Fruit fly (Drosophila melanogaster): ENCODE measurements around the gene CG45065.
A peak's percentile ranks its signal among the peaks of the same experiment; 100 is the strongest.

The CG45065 gene

DNA sequence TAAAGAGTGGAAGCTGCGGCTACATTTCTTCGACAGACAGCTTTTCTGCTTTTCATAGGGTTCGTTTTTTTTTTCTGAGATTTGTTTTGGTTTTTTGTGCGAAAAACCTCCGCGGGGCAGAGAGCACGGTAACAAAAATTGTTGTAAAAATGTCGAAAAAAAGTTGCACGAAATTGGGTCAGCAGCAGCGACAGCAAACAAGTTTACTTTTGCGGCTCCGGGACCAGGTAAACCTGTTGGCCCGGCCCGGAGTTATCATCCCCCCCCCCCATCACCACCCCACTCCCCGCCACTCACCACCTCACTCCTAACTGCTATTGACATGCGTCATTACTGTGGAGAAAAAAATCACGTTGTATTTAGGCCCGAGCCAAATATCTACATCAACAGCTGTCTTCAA lies 14.0 kb downstream of the CG45065 start:
- TF ChIP-seq Ets98B (GFP tag; IDR thresholded peaks at IDR 0.05) (peak; percentile 45; the same call in 1 of the 2 replicates), CG4496 (GFP tag; IDR thresholded peaks at IDR 0.05) (peak; percentile 60; the same call in 1 of the 3 replicates), CG13204 (GFP tag; optimal IDR thresholded peaks at IDR 0.05) (no peak), CG12605 (GFP tag; IDR thresholded peaks at IDR 0.05) (no peak), Pif1B (GFP tag; optimal IDR thresholded peaks at IDR 0.05) (no peak)

dm6 chrX:14866911-14867310 lies 15.5 kb downstream of the CG45065 start:
- TF ChIP-seq Snoo (tag; optimal IDR thresholded peaks at IDR 0.05) (no peak), rn (GFP tag; IDR thresholded peaks at IDR 0.05) (no peak), CG13204 (GFP tag; optimal IDR thresholded peaks at IDR 0.05) (no peak), CG32121 (GFP tag; IDR thresholded peaks at IDR 0.05) (no peak), CG17806 (tag; optimal IDR thresholded peaks at IDR 0.05) (no peak), Pif1B (GFP tag; optimal IDR thresholded peaks at IDR 0.05) (no peak), gl (tag; optimal IDR thresholded peaks at IDR 0.05) (no peak), CG10348 (GFP tag; IDR thresholded peaks at IDR 0.05) (no peak), CG9948 (tag; optimal IDR thresholded peaks at IDR 0.05) (no peak), CG14655 (GFP tag; optimal IDR thresholded peaks at IDR 0.05) (no peak), CG8159 (tag; optimal IDR thresholded peaks at IDR 0.05) (no peak)

- TF ChIP-seq CG17806 (tag; optimal IDR thresholded peaks at IDR 0.05): no peak
- TF ChIP-seq CG9948 (tag; optimal IDR thresholded peaks at IDR 0.05): no peak
- no peak for TF ChIP-seq D1 (tag; optimal IDR thresholded peaks at IDR 0.05)
- TF ChIP-seq Pif1B (GFP tag; optimal IDR thresholded peaks at IDR 0.05): no peak
- no peak for TF ChIP-seq rn (GFP tag; IDR thresholded peaks at IDR 0.05)
Observed at dm6 chrX:14862494-14862893, 19.9 kb downstream of the CG45065 start.

DNA sequence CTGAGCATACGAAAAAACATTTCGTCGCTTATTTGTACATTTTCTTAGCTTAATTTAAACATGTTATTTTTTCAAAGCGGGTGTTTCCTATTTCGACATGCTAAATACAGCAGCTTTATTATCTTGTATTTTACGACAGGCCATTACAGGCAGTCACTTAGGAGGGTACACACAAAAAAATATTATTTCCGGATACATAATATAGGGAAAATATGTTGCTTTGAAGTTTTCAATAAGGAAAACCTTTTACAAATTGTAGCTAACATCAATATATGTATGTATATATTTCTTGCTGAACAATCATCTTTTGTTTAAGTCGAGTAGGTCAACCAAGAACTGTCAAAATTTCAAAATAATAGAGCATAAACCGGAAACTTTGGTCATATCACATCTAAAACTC lies 23.4 kb downstream of the CG45065 start, which contains the start of gene CG46399:
TSS of gene CG46399 (plus strand) at position 301 of the 400 bp plus-strand sequence.
- TF ChIP-seq CG15710 (tag; optimal IDR thresholded peaks at IDR 0.05) (no peak), rn (GFP tag; IDR thresholded peaks at IDR 0.05) (no peak), CG34367 (tag; optimal IDR thresholded peaks at IDR 0.05) (no peak)

DNA sequence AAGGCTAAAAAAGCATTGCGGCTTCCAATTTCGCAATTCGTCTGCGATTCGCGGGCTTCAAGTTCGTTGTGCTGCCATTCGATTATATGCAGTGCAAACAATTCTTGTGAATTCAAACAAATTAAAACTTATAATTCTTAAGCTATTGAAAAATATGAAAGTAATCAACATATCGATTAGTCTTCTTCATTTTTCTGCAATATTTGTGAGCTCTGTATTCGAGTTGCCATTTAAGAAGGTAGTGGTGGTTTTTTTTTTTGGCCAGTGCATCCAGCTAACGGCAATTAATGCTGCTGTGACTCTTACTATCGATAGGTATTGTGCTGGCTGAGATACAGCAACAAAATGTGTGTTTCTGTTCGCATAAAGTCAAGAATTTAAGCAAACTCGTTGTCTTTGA lies 24.5 kb downstream of the CG45065 start:
- TF ChIP-seq D1 (tag; optimal IDR thresholded peaks at IDR 0.05) (no peak), CG4496 (GFP tag; IDR thresholded peaks at IDR 0.05) (peak; percentile 61; the same call in 2 of the 3 replicates), fd96Ca (GFP tag; IDR thresholded peaks at IDR 0.05) (peak; percentile 46; the same call in 1 of the 3 replicates), CG32121 (GFP tag; IDR thresholded peaks at IDR 0.05) (peak; percentile 77)

- TF ChIP-seq CG17806 (tag; optimal IDR thresholded peaks at IDR 0.05) (no peak), Pif1A (GFP tag; optimal IDR thresholded peaks at IDR 0.05) (no peak), CG4496 (GFP tag; IDR thresholded peaks at IDR 0.05) (no peak), CG10348 (GFP tag; IDR thresholded peaks at IDR 0.05) (no peak), CG13204 (GFP tag; optimal IDR thresholded peaks at IDR 0.05) (no peak), D1 (tag; optimal IDR thresholded peaks at IDR 0.05) (no peak), CG8159 (tag; optimal IDR thresholded peaks at IDR 0.05) (no peak), CG34367 (tag; optimal IDR thresholded peaks at IDR 0.05) (no peak), CG12605 (GFP tag; IDR thresholded peaks at IDR 0.05) (no peak), fd96Ca (GFP tag; IDR thresholded peaks at IDR 0.05) (no peak)
Observed at dm6 chrX:14856261-14856660, 26.1 kb downstream of the CG45065 start, which contains the start of gene CG9519. Gene CG9519 (minus strand): TSS chrX:14856361.

DNA sequence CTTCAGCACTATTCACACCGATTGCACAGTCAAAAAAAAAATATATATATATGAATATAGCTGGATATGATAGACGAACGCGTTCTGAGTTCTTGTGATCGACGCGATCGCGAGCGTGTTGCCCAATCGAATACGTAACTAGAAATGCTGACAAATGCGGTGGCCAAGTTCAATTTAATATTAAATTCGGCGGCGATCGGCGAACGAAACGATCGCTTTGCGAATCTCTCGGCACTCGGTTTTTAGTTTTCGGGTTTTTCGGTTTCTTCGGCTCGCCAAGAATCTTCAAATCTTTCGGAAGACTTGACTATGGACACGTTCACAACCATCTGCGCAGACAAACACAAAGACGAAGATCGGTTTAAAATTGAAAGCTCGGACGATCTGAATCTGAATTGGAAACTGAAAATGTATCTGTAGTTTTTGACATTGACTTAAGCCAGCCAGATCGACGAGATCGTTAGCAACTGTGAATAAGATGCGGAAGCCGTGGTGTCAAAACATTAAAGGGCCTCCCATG lies 29.2 kb downstream of the CG45065 start, which contains the start of gene CG9521:
TSS of gene CG9521 (minus strand) at position 117 of the 520 bp plus-strand sequence.
- TF ChIP-seq CG34367 (tag; optimal IDR thresholded peaks at IDR 0.05) (no peak), D1 (tag; optimal IDR thresholded peaks at IDR 0.05) (no peak), Ets98B (GFP tag; IDR thresholded peaks at IDR 0.05) (no peak), CG13204 (GFP tag; optimal IDR thresholded peaks at IDR 0.05) (no peak), rn (GFP tag; IDR thresholded peaks at IDR 0.05) (no peak), Snoo (tag; optimal IDR thresholded peaks at IDR 0.05) (no peak), gl (tag; optimal IDR thresholded peaks at IDR 0.05) (no peak), Pif1B (GFP tag; optimal IDR thresholded peaks at IDR 0.05) (no peak), CG17806 (tag; optimal IDR thresholded peaks at IDR 0.05) (no peak), CG8301 (tag; optimal IDR thresholded peaks at IDR 0.05) (no peak), CG9948 (tag; optimal IDR thresholded peaks at IDR 0.05) (no peak)

DNA sequence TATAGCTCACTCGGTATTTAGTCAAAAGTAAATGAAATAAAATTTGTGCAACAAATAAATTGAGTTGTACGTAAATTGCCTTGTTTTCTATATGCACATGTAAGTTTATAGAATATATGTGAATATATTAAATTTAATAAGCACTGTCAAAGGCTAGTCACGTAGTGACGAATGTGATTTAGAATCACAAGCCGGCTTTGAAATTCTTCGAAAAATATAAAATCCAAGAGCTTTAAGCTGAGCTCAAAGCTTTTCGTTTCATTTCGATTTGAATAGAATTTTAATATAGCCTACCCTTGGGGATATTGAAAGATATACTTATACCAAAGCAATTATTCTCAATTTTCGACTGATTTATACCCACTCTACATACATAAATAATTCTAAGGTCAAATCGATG lies 32.3 kb downstream of the CG45065 start:
- TF ChIP-seq D1 (tag; optimal IDR thresholded peaks at IDR 0.05) (no peak), CG13204 (GFP tag; optimal IDR thresholded peaks at IDR 0.05) (no peak), CG12605 (GFP tag; IDR thresholded peaks at IDR 0.05) (no peak), CG4496 (GFP tag; IDR thresholded peaks at IDR 0.05) (no peak), CG34367 (tag; optimal IDR thresholded peaks at IDR 0.05) (no peak), EcR (GFP tag; optimal IDR thresholded peaks at IDR 0.05) (no peak), Snoo (tag; optimal IDR thresholded peaks at IDR 0.05) (no peak), CG32121 (GFP tag; IDR thresholded peaks at IDR 0.05) (no peak), CG10348 (GFP tag; IDR thresholded peaks at IDR 0.05) (no peak)

All from whole organism, pupa.